Worm (Caenorhabditis elegans) whole organism, young adult: Measurements from ENCODE around the gene R06F6.12.

Source experiments
- B0336.3 ChIP-seq: fragments of 200-800 bp; sonication (Bioruptor generic); IDR thresholded peaks from 2 replicates; pipeline ENCODE4 v1.3.6; 2022; ENCODE audit warnings: missing genetic modification characterization, missing compliant biosample characterization
- C06A6.2 ChIP-seq: fragments of 200-800 bp; sonication (Bioruptor generic); conservative IDR thresholded peaks from 2 replicates; pipeline ENCODE4 v1.3.6; 2022; ENCODE audit warnings: missing genetic modification characterization, missing compliant biosample characterization
- D2030.7 ChIP-seq: fragments of 200-800 bp; sonication (Bioruptor generic); IDR thresholded peaks from 2 replicates; pipeline ENCODE4 v1.3.6; 2022; ENCODE audit warnings: missing genetic modification reagents, missing genetic modification characterization, missing compliant biosample characterization
- F10E7.11 ChIP-seq: sonication (generic microtip); optimal IDR thresholded peaks from 2 replicates; lab custom pipeline; 2017; ENCODE audit warnings: mild to moderate bottlenecking, missing genetic modification characterization, moderate library complexity, missing compliant biosample characterization
- F23B12.7 ChIP-seq: sonication (generic microtip); optimal IDR thresholded peaks from 2 replicates; lab custom pipeline; 2017; ENCODE audit warnings: missing genetic modification characterization, mild to moderate bottlenecking, missing compliant biosample characterization, antibody characterized with exemption, moderate library complexity; ENCODE audit not compliant: insufficient read depth
- F33H1.4 ChIP-seq: fragments of 200-800 bp; sonication (Bioruptor generic); IDR thresholded peaks from 2 replicates; pipeline ENCODE4 v1.3.6; 2022; ENCODE audit warnings: missing genetic modification reagents, missing genetic modification characterization, missing compliant biosample characterization
- F37B4.10 ChIP-seq: fragments of 200-800 bp; sonication (Bioruptor generic); IDR thresholded peaks from 2 replicates; pipeline ENCODE4 v1.3.6; 2022; ENCODE audit warnings: missing genetic modification characterization, missing compliant biosample characterization
- F39B2.1 ChIP-seq: fragments of 200-800 bp; sonication (Bioruptor generic); IDR thresholded peaks from 2 replicates; pipeline ENCODE4 v1.3.6; 2022; ENCODE audit warnings: missing genetic modification reagents, missing genetic modification characterization, missing compliant biosample characterization
- F49E8.2 ChIP-seq: sonication (generic microtip); optimal IDR thresholded peaks from 3 replicates; lab custom pipeline; 2017; ENCODE audit warnings: missing genetic modification characterization, mild to moderate bottlenecking, missing compliant biosample characterization, antibody characterized with exemption, moderate library complexity; ENCODE audit not compliant: insufficient read depth
- F57A8.1 ChIP-seq: fragments of 200-800 bp; sonication (Bioruptor generic); optimal IDR thresholded peaks from 2 replicates; lab custom pipeline; 2018; ENCODE audit warnings: mild to moderate bottlenecking, missing genetic modification characterization, moderate library complexity, missing compliant biosample characterization
- T26A5.8 ChIP-seq: sonication (generic microtip); optimal IDR thresholded peaks from 2 replicates; lab custom pipeline; 2016; ENCODE audit warnings: missing genetic modification characterization, missing compliant biosample characterization
- Y53F4B.3 ChIP-seq: fragments of 200-800 bp; sonication (Bioruptor generic); IDR thresholded peaks from 2 replicates; pipeline ENCODE4 v1.3.6; 2022; ENCODE audit warnings: missing genetic modification reagents, missing genetic modification characterization, missing compliant biosample characterization
- ZK185.1 ChIP-seq: sonication (generic microtip); optimal IDR thresholded peaks from 2 replicates; lab custom pipeline; 2016; ENCODE audit warnings: mild to moderate bottlenecking, missing genetic modification characterization, missing compliant biosample characterization; ENCODE audit not compliant: poor library complexity, severe bottlenecking
- ama-1 ChIP-seq, 3 experiments: fragments of 150-350 bp in 1 of 3; sonication (generic microtip) in 2 of 3; optimal IDR thresholded peaks; 2 replicates each; lab custom pipeline; 2014 to 2018; ENCODE audit warnings: missing biosample characterization in 2 of 3, missing genetic modification characterization in 2 of 3, missing genetic modification reagents in 2 of 3
- aptf-2 ChIP-seq: fragments of 200-800 bp; sonication (Bioruptor generic); conservative IDR thresholded peaks from 2 replicates; pipeline ENCODE4 v1.3.6; 2022; ENCODE audit warnings: missing genetic modification reagents, missing genetic modification characterization, missing compliant biosample characterization
- attf-5 ChIP-seq: fragments of 200-800 bp; sonication (Bioruptor generic); optimal IDR thresholded peaks from 2 replicates; lab custom pipeline; 2018; ENCODE audit warnings: mild to moderate bottlenecking, missing genetic modification characterization, missing compliant biosample characterization
- attf-6 ChIP-seq: fragments of 200-800 bp; sonication (Bioruptor generic); IDR thresholded peaks from 2 replicates; pipeline ENCODE4 v1.3.6; 2022; ENCODE audit warnings: missing genetic modification reagents, missing genetic modification characterization, missing compliant biosample characterization
- bed-1 ChIP-seq: fragments of 200-800 bp; sonication (Bioruptor generic); IDR thresholded peaks from 2 replicates; pipeline ENCODE4 v1.3.6; 2022; ENCODE audit warnings: missing genetic modification reagents, missing genetic modification characterization, missing compliant biosample characterization
- ceh-27 ChIP-seq: fragments of 200-800 bp; sonication (Bioruptor generic); optimal IDR thresholded peaks from 2 replicates; lab custom pipeline; 2018; ENCODE audit warnings: mild to moderate bottlenecking, missing genetic modification characterization, moderate library complexity, missing compliant biosample characterization
- chd-7 ChIP-seq: sonication (generic microtip); optimal IDR thresholded peaks from 2 replicates; lab custom pipeline; 2016; ENCODE audit warnings: mild to moderate bottlenecking, missing genetic modification characterization, moderate library complexity, missing compliant biosample characterization
- dox-1 ChIP-seq: fragments of 200-800 bp; sonication (Bioruptor generic); IDR thresholded peaks from 2 replicates; pipeline ENCODE4 v1.3.6; 2022; ENCODE audit warnings: missing genetic modification reagents, missing genetic modification characterization, missing compliant biosample characterization
- egrh-3 ChIP-seq: fragments of 200-800 bp; sonication (Bioruptor generic); IDR thresholded peaks from 2 replicates; pipeline ENCODE4 v1.3.6; 2022; ENCODE audit warnings: missing genetic modification reagents, missing genetic modification characterization, missing compliant biosample characterization
- ekl-4 ChIP-seq: fragments of 200-800 bp; sonication (Bioruptor generic); IDR thresholded peaks from 2 replicates; pipeline ENCODE4 v1.3.6; 2022; ENCODE audit warnings: missing genetic modification reagents, missing genetic modification characterization, missing compliant biosample characterization
- ets-4 ChIP-seq: fragments of 200-800 bp; sonication (Bioruptor generic); optimal IDR thresholded peaks from 2 replicates; lab custom pipeline; 2018; ENCODE audit warnings: mild to moderate bottlenecking, missing genetic modification characterization, missing compliant biosample characterization
- gei-17 ChIP-seq: fragments of 200-800 bp; sonication (Bioruptor generic); optimal IDR thresholded peaks from 2 replicates; lab custom pipeline; 2018; ENCODE audit warnings: mild to moderate bottlenecking, missing genetic modification characterization, missing compliant biosample characterization
- him-1 ChIP-seq: sonication (generic microtip); optimal IDR thresholded peaks from 2 replicates; lab custom pipeline; 2016; ENCODE audit warnings: missing genotype, missing genetic modification reagents, missing genetic modification characterization, missing compliant biosample characterization
- hlh-26 ChIP-seq: fragments of 200-800 bp; sonication (Bioruptor generic); conservative IDR thresholded peaks from 2 replicates; pipeline ENCODE4 v1.3.6; 2022; ENCODE audit warnings: missing genetic modification reagents, missing genetic modification characterization, missing compliant biosample characterization
- let-526 ChIP-seq: fragments of 200-800 bp; sonication (Bioruptor generic); IDR thresholded peaks from 2 replicates; pipeline ENCODE4 v1.3.6; 2022; ENCODE audit warnings: missing genetic modification reagents, missing genetic modification characterization, missing compliant biosample characterization
- let-607 ChIP-seq, 2 experiments: fragments of 200-800 bp in 1 of 2; sonication (Bioruptor generic) in 1 of 2; sonication (generic microtip) in 1 of 2; optimal IDR thresholded peaks; 2 replicates each; lab custom pipeline; 2016 to 2018; ENCODE audit warnings: mild to moderate bottlenecking in 2 of 2, missing compliant biosample characterization in 2 of 2, missing genetic modification characterization in 2 of 2, moderate library complexity in 2 of 2, missing genotype in 1 of 2
- lir-1 ChIP-seq: fragments of 200-800 bp; sonication (Bioruptor generic); conservative IDR thresholded peaks from 2 replicates; pipeline ENCODE4 v1.3.6; 2022; ENCODE audit warnings: missing genetic modification reagents, missing genetic modification characterization, missing compliant biosample characterization
- lsl-1 ChIP-seq: fragments of 200-800 bp; sonication (Bioruptor generic); optimal IDR thresholded peaks from 2 replicates; lab custom pipeline; 2018; ENCODE audit warnings: mild to moderate bottlenecking, missing genetic modification characterization, moderate library complexity, missing compliant biosample characterization
- madf-6 ChIP-seq: fragments of 200-800 bp; sonication (Bioruptor generic); IDR thresholded peaks from 2 replicates; pipeline ENCODE4 v1.3.6; 2022; ENCODE audit warnings: missing genetic modification reagents, missing genetic modification characterization, missing compliant biosample characterization
- madf-8 ChIP-seq: fragments of 200-800 bp; sonication (Bioruptor generic); conservative IDR thresholded peaks from 2 replicates; pipeline ENCODE4 v1.3.6; 2022; ENCODE audit warnings: missing genetic modification reagents, missing genetic modification characterization, missing compliant biosample characterization
- mcd-1 ChIP-seq: fragments of 200-800 bp; sonication (Bioruptor generic); IDR thresholded peaks from 2 replicates; pipeline ENCODE4 v1.3.6; 2022; ENCODE audit warnings: missing genetic modification reagents, missing genetic modification characterization, missing compliant biosample characterization
- mel-28 ChIP-seq: sonication (generic microtip); optimal IDR thresholded peaks from 2 replicates; lab custom pipeline; 2016; ENCODE audit warnings: borderline replicate concordance, mild to moderate bottlenecking, missing genetic modification characterization, missing compliant biosample characterization
- nfyb-1 ChIP-seq: fragments of 200-800 bp; sonication (Bioruptor generic); IDR thresholded peaks from 2 replicates; pipeline ENCODE4 v1.3.6; 2022; ENCODE audit warnings: missing genetic modification reagents, missing genetic modification characterization, missing compliant biosample characterization
- nhr-80 ChIP-seq: sonication (generic microtip); optimal IDR thresholded peaks from 2 replicates; lab custom pipeline; 2016; ENCODE audit warnings: missing genetic modification characterization, missing compliant biosample characterization
- nhr-90 ChIP-seq: sonication (generic microtip); optimal IDR thresholded peaks from 2 replicates; lab custom pipeline; 2016; ENCODE audit warnings: missing genotype, mild to moderate bottlenecking, missing genetic modification characterization, missing compliant biosample characterization
- snpc-1.3 ChIP-seq: sonication (generic microtip); optimal IDR thresholded peaks from 2 replicates; lab custom pipeline; 2017; ENCODE audit warnings: missing genetic modification characterization, mild to moderate bottlenecking, missing compliant biosample characterization, antibody characterized with exemption, moderate library complexity, missing genotype, missing genetic modification reagents; ENCODE audit not compliant: insufficient read depth
- unc-130 ChIP-seq: sonication (generic microtip); optimal IDR thresholded peaks from 2 replicates; lab custom pipeline; 2016; ENCODE audit warnings: missing genetic modification reagents, missing genetic modification characterization, missing compliant biosample characterization
- xnd-1 ChIP-seq: sonication (generic microtip); optimal IDR thresholded peaks from 2 replicates; lab custom pipeline; 2016; ENCODE audit warnings: missing genotype, missing genetic modification reagents, missing genetic modification characterization, missing compliant biosample characterization
- zim-3 ChIP-seq: sonication (generic microtip); optimal IDR thresholded peaks from 2 replicates; lab custom pipeline; 2017; ENCODE audit warnings: mild to moderate bottlenecking, missing genetic modification characterization, moderate library complexity, missing compliant biosample characterization
- ztf-25 ChIP-seq: fragments of 200-800 bp; sonication (Bioruptor generic); IDR thresholded peaks from 2 replicates; pipeline ENCODE4 v1.3.6; 2022; ENCODE audit warnings: missing genetic modification reagents, missing genetic modification characterization, missing compliant biosample characterization
- ztf-3 ChIP-seq: fragments of 200-800 bp; sonication (Bioruptor generic); optimal IDR thresholded peaks from 2 replicates; lab custom pipeline; 2018; ENCODE audit warnings: mild to moderate bottlenecking, missing genetic modification characterization, missing compliant biosample characterization

R06F6.12 gene

ce11 chrII:10859359-10859758 lies 35.5 kb upstream of the R06F6.12 start:
- TF ChIP-seq xnd-1 (tag; lab: Kevin White, UChicago) (no peak), unc-130 (GFP tag; lab: Kevin White, UChicago) (no peak), ekl-4 (GFP tag; lab: Robert Waterston, UW) (0 out of 2 replicates have a peak, but pooled peaks have one; percentile 26), F49E8.2 (no peak), ztf-3 (no peak), nfyb-1 (GFP tag; lab: Robert Waterston, UW) (0 out of 2 replicates have a peak, but pooled peaks have one; percentile 13), dox-1 (GFP tag; lab: Robert Waterston, UW) (peak; percentile 37; the same call in 1 of the 2 replicates), F37B4.10 (no peak), T26A5.8 (tag; lab: Kevin White, UChicago) (no peak), mel-28 (tag; lab: Kevin White, UChicago) (no peak), snpc-1.3 (tag; lab: Kevin White, UChicago) (no peak), madf-8 (GFP tag; lab: Robert Waterston, UW) (no peak), lir-1 (GFP tag; lab: Robert Waterston, UW) (no peak), egrh-3 (no peak), nhr-80 (tag; lab: Kevin White, UChicago) (peak; percentile 70), ZK185.1 (tag; lab: Kevin White, UChicago) (no peak), him-1 (tag; lab: Kevin White, UChicago) (no peak), F57A8.1 (GFP tag; lab: Kevin White, UChicago) (no peak)

DNA sequence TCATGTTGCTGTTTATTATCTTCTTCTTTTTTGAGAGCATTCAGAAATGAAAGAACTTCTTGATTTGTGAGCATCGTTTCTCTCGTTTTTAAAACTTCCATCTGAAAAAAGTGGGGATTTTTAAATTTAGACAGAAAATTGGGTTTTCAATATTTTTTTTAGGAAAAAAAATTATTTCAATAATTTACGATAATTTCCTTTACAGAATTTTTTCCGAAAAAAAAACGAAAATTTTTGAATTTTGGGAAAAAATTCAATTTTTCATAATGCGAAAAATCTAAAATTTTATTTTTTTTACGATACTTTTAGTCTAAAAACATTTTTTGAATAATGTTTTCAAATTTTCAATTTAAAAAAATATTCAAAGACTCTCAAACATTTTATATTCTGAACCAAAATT lies 33.2 kb upstream of the R06F6.12 start, which contains the start of gene M106.7:
M106.7 (minus strand) TSS at position 101 of the 400 bp plus-strand sequence.
- TF ChIP-seq mcd-1 (GFP tag; lab: Robert Waterston, UW) (no peak), bed-1 (GFP tag; lab: Robert Waterston, UW) (no peak), F23B12.7 (tag; lab: Kevin White, UChicago) (no peak), Y53F4B.3 (no peak), F39B2.1 (GFP tag; lab: Robert Waterston, UW) (no peak), F37B4.10 (no peak), chd-7 (tag; lab: Kevin White, UChicago) (no peak), attf-5 (GFP tag; lab: Kevin White, UChicago) (no peak), ama-1 (optimal IDR thresholded peaks at IDR 0.05; lab: Kevin White, UChicago) (no peak), ama-1 (GFP tag; optimal IDR thresholded peaks at IDR 0.05; lab: Kevin White, UChicago) (no peak), aptf-2 (GFP tag; lab: Robert Waterston, UW) (no peak), D2030.7 (GFP tag; lab: Robert Waterston, UW) (no peak), ceh-27 (GFP tag; lab: Kevin White, UChicago) (no peak), F49E8.2 (no peak), attf-6 (no peak), zim-3 (tag; lab: Kevin White, UChicago) (no peak), F57A8.1 (GFP tag; lab: Kevin White, UChicago) (no peak), let-526 (GFP tag; lab: Robert Waterston, UW) (no peak), hlh-26 (GFP tag; lab: Robert Waterston, UW) (no peak), C06A6.2 (GFP tag; lab: Robert Waterston, UW) (no peak), ets-4 (no peak)

DNA sequence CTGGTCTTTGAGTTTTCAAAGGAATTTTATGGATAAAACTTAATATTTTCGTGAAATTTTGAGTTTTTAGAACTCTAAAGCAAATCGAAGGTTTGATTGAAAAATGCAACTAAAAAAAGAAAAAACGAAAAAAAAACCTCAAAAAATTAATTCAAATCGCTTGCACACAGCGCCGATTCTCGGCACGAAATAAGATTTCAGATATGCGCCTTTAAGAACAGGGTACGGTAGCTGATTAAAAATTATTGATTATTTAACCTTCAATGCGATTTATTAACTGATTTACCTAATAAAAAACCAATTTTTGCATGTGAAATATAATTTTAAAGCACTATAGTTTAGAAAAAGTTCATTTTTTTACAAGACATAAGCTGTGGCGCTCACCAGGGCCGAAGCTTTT lies 29.0 kb upstream of the R06F6.12 start:
- TF ChIP-seq gei-17 (GFP tag; lab: Kevin White, UChicago): no peak
- TF ChIP-seq lsl-1 (GFP tag; lab: Kevin White, UChicago): peak; percentile 90
- no peak for TF ChIP-seq ztf-25 (GFP tag; lab: Robert Waterston, UW)
- no peak for TF ChIP-seq ets-4
- no peak for TF ChIP-seq B0336.3 (GFP tag; lab: Robert Waterston, UW)
- TF ChIP-seq F37B4.10: no peak
- TF ChIP-seq madf-6 (GFP tag; lab: Robert Waterston, UW): peak; percentile 92
- TF ChIP-seq F33H1.4 (GFP tag; lab: Robert Waterston, UW): peak; percentile 62
- no peak for TF ChIP-seq nhr-90 (tag; lab: Kevin White, UChicago)
- no peak for TF ChIP-seq F10E7.11
- TF ChIP-seq hlh-26 (GFP tag; lab: Robert Waterston, UW): no peak
- TF ChIP-seq bed-1 (GFP tag; lab: Robert Waterston, UW): no peak
- TF ChIP-seq xnd-1 (tag; lab: Kevin White, UChicago): peak; percentile 83
- peak; percentile 27; the same call in 1 of the 2 replicates for TF ChIP-seq D2030.7 (GFP tag; lab: Robert Waterston, UW)
- peak; percentile 36 for TF ChIP-seq F49E8.2
- TF ChIP-seq madf-8 (GFP tag; lab: Robert Waterston, UW): peak; percentile 61
- TF ChIP-seq let-607 (tag; optimal IDR thresholded peaks at IDR 0.05; lab: Kevin White, UChicago): no peak
